Fruit fly (Drosophila melanogaster) whole organism, wandering third instar larva: ENCODE data around the gene mmd.

Experiments
- Abd-B ChIP-seq: fragments of >200 bp; optimal IDR thresholded peaks from 2 replicates; lab custom pipeline; 2017; ENCODE audit warnings: missing biosample characterization, missing genetic modification characterization
- CG32264 ChIP-seq: fragments of 200-800 bp; sonication (Bioruptor generic); optimal IDR thresholded peaks from 2 replicates; lab custom pipeline; 2016; ENCODE audit warnings: missing biosample characterization, missing genetic modification characterization
- Dfd ChIP-seq: fragments of >200 bp; optimal IDR thresholded peaks from 2 replicates; lab custom pipeline; 2017; ENCODE audit warnings: missing biosample characterization, missing genetic modification characterization
- Dif ChIP-seq: fragments of 200-275, 200-300 bp; sonication (Bioruptor generic); optimal IDR thresholded peaks from 2 replicates; lab custom pipeline; 2018; ENCODE audit warnings: missing biosample characterization, missing genetic modification characterization; ENCODE audit not compliant: partially characterized antibody
- GATAd ChIP-seq: sonication (Bioruptor generic); optimal IDR thresholded peaks from 2 replicates; lab custom pipeline; 2016; ENCODE audit warnings: missing biosample characterization, missing genetic modification characterization
- HLH106 ChIP-seq: fragments of 200-800 bp; optimal IDR thresholded peaks from 3 replicates; lab custom pipeline; 2019; ENCODE audit warnings: missing biosample characterization, mild to moderate bottlenecking, missing genetic modification characterization, moderate library complexity
- Hr78 ChIP-seq: fragments of >200 bp; optimal IDR thresholded peaks from 2 replicates; lab custom pipeline; 2017; ENCODE audit warnings: missing biosample characterization, missing genetic modification characterization
- Hr83 ChIP-seq: fragments of 200-300 bp; sonication (Bioruptor generic); optimal IDR thresholded peaks from 2 replicates; lab custom pipeline; 2016; ENCODE audit warnings: missing biosample characterization, mild to moderate bottlenecking, missing genetic modification characterization, moderate library complexity; ENCODE audit not compliant: poor library complexity, severe bottlenecking
- Jra ChIP-seq: sonication (Bioruptor generic); optimal IDR thresholded peaks from 2 replicates; lab custom pipeline; 2016; ENCODE audit warnings: missing biosample characterization, missing genetic modification characterization
- Mio ChIP-seq: sonication (Bioruptor generic); optimal IDR thresholded peaks from 2 replicates; lab custom pipeline; 2016; ENCODE audit warnings: missing biosample characterization, missing genetic modification characterization
- Myc ChIP-seq: fragments of >200 bp; optimal IDR thresholded peaks from 2 replicates; lab custom pipeline; 2017
- N ChIP-seq: fragments of >200 bp; optimal IDR thresholded peaks from 2 replicates; lab custom pipeline; 2018; ENCODE audit warnings: missing biosample characterization, missing external identifiers, missing genetic modification characterization
- OdsH ChIP-seq: fragments of 200-800 bp; sonication (Bioruptor generic); optimal IDR thresholded peaks from 2 replicates; lab custom pipeline; 2016; ENCODE audit warnings: missing biosample characterization, mild to moderate bottlenecking, missing genetic modification characterization
- Rel ChIP-seq, 2 experiments: fragments of 200-800 bp; sonication (Bioruptor generic) in 1 of 2; optimal IDR thresholded peaks; 2 replicates in 1 of 2; 3 replicates in 1 of 2; lab custom pipeline; 2016 to 2019; ENCODE audit warnings: mild to moderate bottlenecking in 2 of 2, missing biosample characterization in 2 of 2, missing genetic modification characterization in 2 of 2, moderate library complexity in 1 of 2
- Sp1 ChIP-seq: fragments of 200-800 bp; sonication (Bioruptor generic); optimal IDR thresholded peaks from 3 replicates; lab custom pipeline; 2019; ENCODE audit warnings: missing biosample characterization, mild to moderate bottlenecking, missing genetic modification characterization, moderate library complexity
- Vsx2 ChIP-seq: fragments of 200-300, 225-300 bp; sonication (Bioruptor generic); optimal IDR thresholded peaks from 2 replicates; lab custom pipeline; 2018; ENCODE audit warnings: missing biosample characterization, missing genetic modification characterization; ENCODE audit not compliant: partially characterized antibody
- brk ChIP-seq: fragments of 200-800 bp; sonication (Bioruptor generic); optimal IDR thresholded peaks from 2 replicates; lab custom pipeline; 2016; ENCODE audit warnings: missing biosample characterization, mild to moderate bottlenecking, missing genetic modification characterization
- dl ChIP-seq, 2 experiments: fragments of 175-275, 200-275 bp in 1 of 2; fragments of 200-275 bp in 1 of 2; sonication (Bioruptor generic); optimal IDR thresholded peaks; lab custom pipeline; 2018; ENCODE audit warnings: mild to moderate bottlenecking in 2 of 2, missing biosample characterization in 2 of 2, missing genetic modification characterization in 2 of 2, moderate library complexity in 2 of 2; ENCODE audit not compliant: partially characterized antibody in 2 of 2, insufficient read depth in 1 of 2
- dsf ChIP-seq: sonication (Bioruptor generic); optimal IDR thresholded peaks from 2 replicates; lab custom pipeline; 2016; ENCODE audit warnings: missing biosample characterization, missing genetic modification characterization, borderline replicate concordance
- foxo ChIP-seq, 2 experiments: fragments of 200-800 bp; sonication (Bioruptor generic); optimal IDR thresholded peaks; 2 replicates in 1 of 2; 3 replicates in 1 of 2; lab custom pipeline; 2016 to 2017; ENCODE audit warnings: missing biosample characterization in 2 of 2, missing genetic modification characterization in 2 of 2
- fru ChIP-seq: fragments of 200-800 bp; sonication (Bioruptor generic); optimal IDR thresholded peaks from 3 replicates; lab custom pipeline; 2016; ENCODE audit warnings: missing biosample characterization, mild to moderate bottlenecking, missing genetic modification characterization
- h ChIP-seq: fragments of 200-800 bp; sonication (Bioruptor generic); optimal IDR thresholded peaks from 3 replicates; lab custom pipeline; 2016; ENCODE audit warnings: missing biosample characterization, mild to moderate bottlenecking, missing genetic modification characterization
- pan ChIP-seq: fragments of >200 bp; optimal IDR thresholded peaks from 2 replicates; lab custom pipeline; 2017
- psq ChIP-seq: fragments of 200-800 bp; sonication (Bioruptor generic); optimal IDR thresholded peaks from 3 replicates; lab custom pipeline; 2017; ENCODE audit warnings: missing biosample characterization, mild to moderate bottlenecking, missing genetic modification characterization, moderate library complexity
- rgr ChIP-seq: fragments of 200-800 bp; sonication (Bioruptor generic); optimal IDR thresholded peaks from 3 replicates; lab custom pipeline; 2016; ENCODE audit warnings: missing biosample characterization, mild to moderate bottlenecking, missing genetic modification characterization
- sv ChIP-seq: fragments of 200-800 bp; sonication (Bioruptor generic); optimal IDR thresholded peaks from 3 replicates; lab custom pipeline; 2016; ENCODE audit warnings: missing biosample characterization, missing genetic modification characterization
- tai ChIP-seq: sonication (Bioruptor generic); optimal IDR thresholded peaks from 2 replicates; lab custom pipeline; 2016; ENCODE audit warnings: missing biosample characterization, missing genetic modification characterization
- usp ChIP-seq: fragments of >200 bp; optimal IDR thresholded peaks from 2 replicates; lab custom pipeline; 2017; ENCODE audit warnings: missing biosample characterization, missing genetic modification characterization
- woc ChIP-seq: sonication (Bioruptor generic); optimal IDR thresholded peaks from 2 replicates; lab custom pipeline; 2016; ENCODE audit warnings: missing biosample characterization, mild to moderate bottlenecking, missing genetic modification characterization

Gene mmd

DNA sequence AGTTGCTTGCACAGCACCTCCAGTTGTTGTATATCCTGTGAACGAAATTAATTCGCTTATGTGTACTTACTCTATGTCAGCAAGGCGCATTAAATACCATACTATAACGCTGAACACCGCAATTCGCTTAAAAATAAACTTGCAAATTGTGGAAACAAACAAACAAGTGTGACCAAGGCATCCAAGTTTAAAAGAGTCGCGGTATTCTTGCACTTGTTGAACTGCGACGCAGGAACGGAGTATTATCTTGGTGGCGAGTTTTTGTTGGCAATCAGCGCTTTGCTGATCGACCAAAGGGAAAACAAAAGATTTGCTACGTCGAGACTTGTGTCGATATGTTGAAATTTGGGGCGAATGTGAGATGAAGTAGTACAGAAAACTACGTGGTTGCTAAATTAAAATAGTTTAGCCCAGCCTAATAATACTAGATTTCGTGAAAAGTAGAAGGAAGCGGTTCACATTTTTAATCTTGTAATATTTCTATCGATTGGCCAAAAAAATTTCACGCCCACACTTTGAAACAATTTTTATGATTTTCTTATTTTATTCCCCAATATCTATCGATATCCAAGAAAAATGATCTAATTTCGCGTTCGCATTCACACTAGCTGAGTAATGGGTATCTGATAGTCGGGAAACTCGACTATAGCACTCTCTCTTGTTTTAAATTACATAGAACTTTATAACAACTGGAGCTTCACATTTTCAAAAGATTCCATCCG, 39.3 kb downstream of the mmd start, which contains the start of gene Ranbp16:
TSS of gene Ranbp16 (minus strand) at position 364 of the 722 bp plus-strand sequence.
- TF ChIP-seq N (GFP tag; lab: Kevin White, UChicago), result peak; percentile 90
- TF ChIP-seq woc, result peak; percentile 36
- TF ChIP-seq Hr78 (GFP tag; lab: Kevin White, UChicago), result peak; percentile 79
- no peak for TF ChIP-seq Rel (GFP tag; optimal IDR thresholded peaks at IDR 0.05; lab: Kevin White, UChicago)
- TF ChIP-seq Rel (tag; optimal IDR thresholded peaks at IDR 0.05; lab: Kevin White, UChicago), result no peak
- no peak for TF ChIP-seq Mio
- no peak for TF ChIP-seq Sp1
- TF ChIP-seq sv (GFP tag; lab: Kevin White, UChicago), result no peak

DNA sequence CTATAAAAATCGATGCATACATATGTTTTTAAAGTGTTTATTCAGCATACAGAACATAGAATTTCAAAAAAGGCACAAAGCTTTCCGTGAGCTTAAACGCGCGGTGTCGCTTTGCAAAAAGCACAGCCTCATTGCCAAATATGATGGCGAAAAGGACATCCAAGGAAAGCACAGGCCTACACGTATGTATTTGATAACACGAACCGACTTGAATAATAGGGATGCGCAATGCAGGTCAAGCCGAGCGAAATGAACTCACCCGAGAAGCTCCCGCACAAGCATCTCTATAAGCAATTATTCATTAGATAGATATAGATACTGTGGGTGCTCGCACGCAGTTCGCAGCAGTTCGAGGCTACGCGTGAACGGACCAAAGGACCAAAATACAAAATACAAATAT, 48.2 kb downstream of the mmd start, which contains the start of gene Lcch3:
TSS of gene Lcch3 (plus strand) at position 301 of the 400 bp plus-strand sequence.
- no peak for TF ChIP-seq pan (lab: Kevin White, UChicago)
- TF ChIP-seq Dfd (GFP tag; lab: Kevin White, UChicago), result no peak
- TF ChIP-seq Hr83 (GFP tag; lab: Kevin White, UChicago), result no peak
- TF ChIP-seq GATAd, result no peak
- TF ChIP-seq N (GFP tag; lab: Kevin White, UChicago), result no peak
- TF ChIP-seq tai (GFP tag; lab: Kevin White, UChicago), result no peak
- TF ChIP-seq h (GFP tag; lab: Kevin White, UChicago), result no peak
- TF ChIP-seq Abd-B, result no peak
- no peak for TF ChIP-seq Jra (GFP tag; lab: Kevin White, UChicago)
- TF ChIP-seq fru (GFP tag; lab: Kevin White, UChicago), result no peak
- TF ChIP-seq foxo (GFP tag; optimal IDR thresholded peaks at IDR 0.05; lab: Kevin White, UChicago), result no peak
- no peak for TF ChIP-seq brk (GFP tag; lab: Kevin White, UChicago)
- TF ChIP-seq rgr (GFP tag; lab: Kevin White, UChicago), result no peak
- TF ChIP-seq psq (GFP tag; lab: Kevin White, UChicago), result no peak
- no peak for TF ChIP-seq CG32264 (GFP tag; lab: Kevin White, UChicago)
- no peak for TF ChIP-seq HLH106
- TF ChIP-seq Mio, result no peak

DNA sequence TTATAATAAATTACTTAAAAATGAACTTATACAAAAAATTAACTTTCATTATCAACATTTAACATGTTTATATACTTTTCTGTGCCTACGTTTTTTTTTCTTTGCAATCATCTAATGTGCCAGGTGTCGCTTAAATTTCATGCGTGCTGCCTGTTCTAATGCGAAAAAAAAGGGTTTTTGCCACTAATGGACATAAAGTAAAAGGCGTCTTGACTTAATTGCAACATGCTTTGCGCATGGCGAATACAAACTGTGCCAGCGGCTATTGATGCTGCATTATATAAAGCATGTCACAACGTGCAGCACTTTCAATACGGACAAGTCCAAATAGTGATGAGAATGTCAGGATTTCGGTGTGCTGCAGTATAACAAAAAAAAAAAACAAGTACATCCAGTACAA, 51.3 kb downstream of the mmd start, which contains the start of gene CG8916:
TSS of gene CG8916 (plus strand) at position 301 of the 400 bp plus-strand sequence.
- TF ChIP-seq usp (GFP tag; lab: Kevin White, UChicago) (no peak), woc (no peak), dsf (no peak), psq (GFP tag; lab: Kevin White, UChicago) (no peak), sv (GFP tag; lab: Kevin White, UChicago) (no peak), Dif (GFP tag; lab: Kevin White, UChicago) (no peak)

DNA sequence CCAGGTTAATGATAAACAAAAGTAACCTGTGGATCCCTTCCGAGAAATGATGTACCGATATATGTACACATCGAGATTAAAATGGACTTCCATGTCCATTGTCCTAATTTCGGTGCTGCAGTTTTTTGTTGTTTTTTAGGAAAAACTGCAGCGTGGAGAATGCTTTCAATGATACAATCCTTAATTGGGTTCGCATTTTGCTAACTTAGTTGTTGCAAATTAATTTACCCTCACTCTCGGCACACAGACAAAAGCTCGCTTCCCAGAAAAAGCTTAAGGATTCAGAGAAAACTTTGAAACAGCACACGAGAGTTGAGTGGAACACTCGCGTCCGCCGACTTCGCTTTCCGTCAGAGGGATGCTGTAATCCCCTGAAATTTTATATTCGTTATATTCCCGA, 62.4 kb downstream of the mmd start, which contains the start of gene Lrp4:
TSS of gene Lrp4 (plus strand) at position 301 of the 400 bp plus-strand sequence.
- TF ChIP-seq rgr (GFP tag; lab: Kevin White, UChicago) (no peak), brk (GFP tag; lab: Kevin White, UChicago) (no peak), Myc (no peak), sv (GFP tag; lab: Kevin White, UChicago) (no peak), woc (no peak), Dif (GFP tag; lab: Kevin White, UChicago) (no peak), Rel (GFP tag; optimal IDR thresholded peaks at IDR 0.05; lab: Kevin White, UChicago) (no peak), Rel (tag; optimal IDR thresholded peaks at IDR 0.05; lab: Kevin White, UChicago) (no peak)
- TF ChIP-seq, all 38 proteins: peak for 0

DNA sequence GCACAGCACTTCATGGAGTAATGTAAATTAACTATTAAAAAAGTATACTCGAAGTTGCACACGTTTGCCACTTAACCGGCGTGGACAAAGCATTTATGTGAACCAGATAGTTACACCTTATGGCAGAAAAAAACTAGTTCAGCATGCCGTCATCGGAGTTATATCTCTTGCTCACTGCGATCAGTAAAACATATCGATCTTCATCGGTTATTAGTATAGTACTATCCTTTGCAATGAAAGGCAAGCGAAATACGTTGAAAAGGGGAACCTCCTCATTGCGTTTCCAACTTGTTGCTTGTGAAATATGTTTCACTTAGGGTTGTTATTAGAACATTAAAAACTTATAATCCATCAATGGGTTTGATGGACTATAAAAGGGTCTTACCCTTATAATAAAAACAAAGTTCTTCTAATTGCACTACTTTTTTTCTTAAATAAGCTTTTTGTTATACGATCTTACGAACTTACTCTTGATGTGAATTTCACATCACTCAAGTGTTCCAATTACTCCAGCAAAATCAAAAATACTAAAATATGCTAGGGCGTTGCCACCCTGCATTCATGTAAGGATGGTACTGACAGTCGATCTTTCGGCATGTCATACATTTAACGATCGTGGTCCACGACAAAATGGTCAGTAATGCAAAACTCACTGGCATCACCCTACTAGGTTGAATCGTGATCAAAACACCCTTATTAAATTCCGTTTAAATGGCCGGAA, 63.2 kb downstream of the mmd start, which contains the start of gene CycD:
TSS of gene CycD (minus strand) at position 113 of the 721 bp plus-strand sequence.
- no peak for TF ChIP-seq tai (GFP tag; lab: Kevin White, UChicago)
- no peak for TF ChIP-seq rgr (GFP tag; lab: Kevin White, UChicago)
- TF ChIP-seq Abd-B, result no peak
- no peak for TF ChIP-seq Mio
- TF ChIP-seq dl (GFP tag; optimal IDR thresholded peaks at IDR 0.05; lab: Kevin White, UChicago; ENCODE audit: insufficient read depth in 1 of 2, partially characterized antibody in 2 of 2), result peak; percentile 49 to 75
- TF ChIP-seq Sp1, result no peak
- TF ChIP-seq usp (GFP tag; lab: Kevin White, UChicago), result no peak
- TF ChIP-seq Vsx2 (GFP tag; lab: Kevin White, UChicago), result peak; percentile 98
- peak; percentile 97 for TF ChIP-seq Dif (GFP tag; lab: Kevin White, UChicago)
- TF ChIP-seq Hr83 (GFP tag; lab: Kevin White, UChicago), result no peak
- TF ChIP-seq OdsH, result no peak
- no peak for TF ChIP-seq Rel (GFP tag; optimal IDR thresholded peaks at IDR 0.05; lab: Kevin White, UChicago)
- TF ChIP-seq Rel (tag; optimal IDR thresholded peaks at IDR 0.05; lab: Kevin White, UChicago), result no peak
- TF ChIP-seq woc, result peak; percentile 41
- peak; percentile 97 for TF ChIP-seq N (GFP tag; lab: Kevin White, UChicago)
